Worm (Caenorhabditis elegans) whole organism, young adult: ENCODE measurements around the gene W02D7.12.

Experiments used
- F57A8.1 ChIP-seq: fragments of 200-800 bp; sonication (Bioruptor generic); optimal IDR thresholded peaks from 2 replicates; lab custom pipeline; 2018; ENCODE audit warnings: mild to moderate bottlenecking, missing genetic modification characterization, moderate library complexity, missing compliant biosample characterization
- cebp-1 ChIP-seq, 2 experiments: fragments of 200-800 bp in 1 of 2; sonication (Bioruptor generic) in 1 of 2; sonication (generic microtip) in 1 of 2; IDR thresholded peaks in 1 of 2; optimal IDR thresholded peaks in 1 of 2; 2 replicates each; pipeline versions ENCODE4 v1.3.6 to Lab custom; 2017 to 2022; ENCODE audit warnings: missing compliant biosample characterization in 2 of 2, missing genetic modification characterization in 2 of 2, mild to moderate bottlenecking in 1 of 2, missing genetic modification reagents in 1 of 2, moderate library complexity in 1 of 2
- ceh-91 ChIP-seq: fragments of 200-800 bp; sonication (Bioruptor generic); IDR thresholded peaks from 2 replicates; pipeline ENCODE4 v1.3.6; 2022; ENCODE audit warnings: missing genetic modification reagents, missing genetic modification characterization, missing compliant biosample characterization
- him-1 ChIP-seq: sonication (generic microtip); optimal IDR thresholded peaks from 2 replicates; lab custom pipeline; 2016; ENCODE audit warnings: missing genotype, missing genetic modification reagents, missing genetic modification characterization, missing compliant biosample characterization
- rcor-1 ChIP-seq: fragments of 200-800 bp; sonication (Bioruptor generic); IDR thresholded peaks from 2 replicates; pipeline ENCODE4 v1.3.6; 2022; ENCODE audit warnings: missing genetic modification reagents, missing genetic modification characterization, missing compliant biosample characterization
- xnd-1 ChIP-seq: sonication (generic microtip); optimal IDR thresholded peaks from 2 replicates; lab custom pipeline; 2016; ENCODE audit warnings: missing genotype, missing genetic modification reagents, missing genetic modification characterization, missing compliant biosample characterization

ce11 chrV:8268902-8269301 is 42.4 kb upstream of the W02D7.12 start, which contains the start of the genes asp-6 and asp-12:
- TF ChIP-seq F57A8.1 (GFP tag; lab: Kevin White, UChicago) (no peak), rcor-1 (GFP tag; lab: Robert Waterston, UW) (no peak), him-1 (tag; lab: Kevin White, UChicago) (no peak), cebp-1 (GFP tag; IDR thresholded peaks at IDR 0.05; lab: Robert Waterston, UW) (no peak), cebp-1 (tag; optimal IDR thresholded peaks at IDR 0.05; lab: Kevin White, UChicago) (no peak), ceh-91 (GFP tag; lab: Robert Waterston, UW) (no peak), xnd-1 (tag; lab: Kevin White, UChicago) (no peak)
